Worm (Caenorhabditis elegans): Measurements from ENCODE around the gene pudl-2.

Gene pudl-2

ce11 chrIV:2808154-2808553, 26.5 kb upstream of the pudl-2 start (continued):
- TF ChIP-seq ctbp-1 (GFP tag; IDR thresholded peaks at IDR 0.05) (no peak), hmg-1.1 (GFP tag; IDR thresholded peaks at IDR 0.05) (no peak), zag-1 (tag; optimal IDR thresholded peaks at IDR 0.05) (no peak), F49E8.2 (tag; optimal IDR thresholded peaks at IDR 0.05; ENCODE audit: borderline replicate concordance) (no peak), nhr-102 (tag; optimal IDR thresholded peaks at IDR 0.05) (no peak), ceh-62 (tag; optimal IDR thresholded peaks at IDR 0.05) (no peak), hlh-30 (tag; optimal IDR thresholded peaks at IDR 0.05; ENCODE audit: insufficient read depth) (peak; percentile 46), nhr-237 (tag; optimal IDR thresholded peaks at IDR 0.05) (no peak), fkh-10 (GFP tag; optimal IDR thresholded peaks at IDR 0.05) (no peak), vab-7 (GFP tag; IDR thresholded peaks at IDR 0.05) (peak; percentile 67; the same call in 1 of the 2 replicates), F26F4.8 (GFP tag; conservative IDR thresholded peaks at IDR 0.05) (0 out of 2 replicates have a peak, but pooled peaks have one; percentile 55), ceh-82 (tag; optimal IDR thresholded peaks at IDR 0.05) (no peak), ZK337.2 (GFP tag; IDR thresholded peaks at IDR 0.05) (no peak), rbr-2 (tag; optimal IDR thresholded peaks at IDR 0.05) (no peak), mes-2 (tag; optimal IDR thresholded peaks at IDR 0.05; ENCODE audit: poor library complexity, severe bottlenecking) (peak; percentile 43), T20F7.1 (GFP tag; optimal IDR thresholded peaks at IDR 0.05) (no peak), tra-1 (GFP tag; IDR thresholded peaks at IDR 0.05) (peak; percentile 67; the same call in 1 of the 2 replicates), mdt-29 (GFP tag; IDR thresholded peaks at IDR 0.05) (no peak), pqm-1 (tag; optimal IDR thresholded peaks at IDR 0.05) (no peak), lsy-2 (tag; optimal IDR thresholded peaks at IDR 0.05) (no peak), R02D3.7 (tag; optimal IDR thresholded peaks at IDR 0.05) (no peak), hif-1 (tag; optimal IDR thresholded peaks at IDR 0.05) (no peak), nhr-48 (tag; optimal IDR thresholded peaks at IDR 0.05) (no peak), unc-130 (GFP tag; optimal IDR thresholded peaks at IDR 0.05) (peak; percentile 3), spr-1 (tag; optimal IDR thresholded peaks at IDR 0.05) (no peak), pha-4 (GFP tag; IDR thresholded peaks at IDR 0.05) (0 out of 2 replicates have a peak, but pooled peaks have one; percentile 18), pha-4 (tag; optimal IDR thresholded peaks at IDR 0.05) (no peak), lin-39 (tag; optimal IDR thresholded peaks at IDR 0.05) (no peak), jun-1 (tag; optimal IDR thresholded peaks at IDR 0.05) (no peak), lin-1 (GFP tag; IDR thresholded peaks at IDR 0.05) (no peak), nhr-76 (tag; optimal IDR thresholded peaks at IDR 0.05) (no peak), daf-8 (GFP tag; IDR thresholded peaks at IDR 0.05) (no peak), ceh-32 (tag; optimal IDR thresholded peaks at IDR 0.05; ENCODE audit: poor library complexity) (no peak), nhr-111 (GFP tag; optimal IDR thresholded peaks at IDR 0.05) (no peak), duxl-1 (tag; optimal IDR thresholded peaks at IDR 0.05; ENCODE audit: poor library complexity) (no peak), Y105C5A.15 (GFP tag; IDR thresholded peaks at IDR 0.05) (0 out of 2 replicates have a peak, but pooled peaks have one; percentile 42), fos-1 (tag; optimal IDR thresholded peaks at IDR 0.05) (no peak), F10B5.3 (tag; optimal IDR thresholded peaks at IDR 0.05) (no peak), ceh-44 (GFP tag; IDR thresholded peaks at IDR 0.05) (no peak), unc-62 (GFP tag; optimal IDR thresholded peaks at IDR 0.05 in 1 of 2) (no peak), unc-62 (tag; optimal IDR thresholded peaks at IDR 0.05) (no peak), daf-16 (GFP tag; optimal IDR thresholded peaks at IDR 0.05) (peak in 1 of 2 experiments; percentile 5), daf-16 (tag; optimal IDR thresholded peaks at IDR 0.05) (peak; percentile 18), lin-13 (GFP tag; optimal IDR thresholded peaks at IDR 0.05) (no peak), nhr-6 (tag; optimal IDR thresholded peaks at IDR 0.05) (no peak), tag-97 (GFP tag; IDR thresholded peaks at IDR 0.05) (no peak), snpc-1.2 (GFP tag; IDR thresholded peaks at IDR 0.05) (no peak), egl-27 (tag; optimal IDR thresholded peaks at IDR 0.05) (no peak), D1046.2 (GFP tag; IDR thresholded peaks at IDR 0.05) (0 out of 2 replicates have a peak, but pooled peaks have one; percentile 34), Y75B8A.6 (GFP tag; IDR thresholded peaks at IDR 0.05) (no peak), lim-7 (GFP tag; IDR thresholded peaks at IDR 0.05) (peak; percentile 75), nhr-10 (tag; optimal IDR thresholded peaks at IDR 0.05) (no peak)

Data from whole organism, L4 larva.